Fruit fly (Drosophila melanogaster) whole organism, embryonic: ENCODE data around the gene PGAP1.
A peak's percentile ranks its signal among the peaks of the same experiment; 100 is the strongest.

ENCODE experiments used
- Aef1 ChIP-seq: fragments of 200-800 bp; sonication (Bioruptor generic); IDR thresholded peaks from 3 replicates; pipeline ENCODE4 v1.3.6; 2022; ENCODE audit warnings: missing biosample characterization, missing genetic modification characterization
- B-H1 ChIP-seq: fragments of 200-800 bp; sonication (Bioruptor generic); IDR thresholded peaks from 3 replicates; pipeline ENCODE4 v1.3.6; 2022; ENCODE audit warnings: missing biosample characterization, missing genetic modification characterization
- Bdp1 ChIP-seq: fragments of 200-800 bp; sonication (Bioruptor generic); optimal IDR thresholded peaks from 3 replicates; lab custom pipeline; 2016; ENCODE audit warnings: missing biosample characterization, missing genetic modification characterization
- Bteb2 ChIP-seq: fragments of 200-800 bp; sonication (Bioruptor generic); optimal IDR thresholded peaks from 2 replicates; lab custom pipeline; 2016; ENCODE audit warnings: missing biosample characterization, missing genetic modification characterization
- CG10543 ChIP-seq: fragments of 200-800 bp; sonication (Bioruptor generic); optimal IDR thresholded peaks from 3 replicates; lab custom pipeline; 2017; ENCODE audit warnings: missing biosample characterization, mild to moderate bottlenecking, missing genetic modification characterization, moderate library complexity
- CG11456 ChIP-seq: fragments of 200-800 bp; sonication (Bioruptor generic); IDR thresholded peaks from 3 replicates; pipeline ENCODE4 v1.3.6; 2022; ENCODE audit warnings: missing biosample characterization, missing genetic modification characterization
- CG12391 ChIP-seq: fragments of 200-800 bp; sonication (Bioruptor generic); optimal IDR thresholded peaks from 3 replicates; lab custom pipeline; 2018; ENCODE audit warnings: missing biosample characterization, mild to moderate bottlenecking, missing genetic modification characterization, moderate library complexity
- CG12659 ChIP-seq: fragments of 200-800 bp; sonication (Bioruptor generic); optimal IDR thresholded peaks from 3 replicates; lab custom pipeline; 2017; ENCODE audit warnings: mild to moderate bottlenecking, missing biosample characterization, missing genetic modification reagents, missing genetic modification characterization
- CG15011 ChIP-seq: fragments of 200-800 bp; sonication (Bioruptor generic); optimal IDR thresholded peaks from 3 replicates; lab custom pipeline; 2018; ENCODE audit warnings: missing biosample characterization, mild to moderate bottlenecking, missing genetic modification characterization
- CG15073 ChIP-seq: fragments of 200-800 bp; sonication (Bioruptor generic); optimal IDR thresholded peaks from 2 replicates; lab custom pipeline; 2016; ENCODE audit warnings: missing biosample characterization, missing genetic modification characterization
- CG15514 ChIP-seq: fragments of 200-800 bp; sonication (Bioruptor generic); optimal IDR thresholded peaks from 3 replicates; lab custom pipeline; 2017; ENCODE audit warnings: missing biosample characterization, missing genetic modification characterization, mild to moderate bottlenecking, moderate library complexity, missing genetic modification reagents
- CG17912 ChIP-seq: fragments of 200-800 bp; sonication (Bioruptor generic); optimal IDR thresholded peaks from 2 replicates; lab custom pipeline; 2018; ENCODE audit warnings: missing biosample characterization, mild to moderate bottlenecking, missing genetic modification characterization
- CG18599 ChIP-seq: fragments of 200-800 bp; sonication (Bioruptor generic); optimal IDR thresholded peaks from 3 replicates; lab custom pipeline; 2017; ENCODE audit warnings: missing biosample characterization, missing genetic modification characterization, mild to moderate bottlenecking, moderate library complexity, missing genetic modification reagents
- CG18619 ChIP-seq: fragments of 200-800 bp; sonication (Bioruptor generic); optimal IDR thresholded peaks from 3 replicates; lab custom pipeline; 2017; ENCODE audit warnings: missing biosample characterization, mild to moderate bottlenecking, missing genetic modification characterization
- CG2875 ChIP-seq: fragments of 200-800 bp; sonication (Bioruptor generic); optimal IDR thresholded peaks from 2 replicates; lab custom pipeline; 2017; ENCODE audit warnings: missing biosample characterization, mild to moderate bottlenecking, missing genetic modification characterization, missing genetic modification reagents
- CG2889 ChIP-seq: fragments of 200-800 bp; sonication (Bioruptor generic); IDR thresholded peaks from 3 replicates; pipeline ENCODE4 v1.3.6; 2022; ENCODE audit warnings: missing biosample characterization, missing genetic modification characterization
- CG30020 ChIP-seq: fragments of 200-800 bp; optimal IDR thresholded peaks from 2 replicates; lab custom pipeline; 2019; ENCODE audit warnings: missing biosample characterization, mild to moderate bottlenecking, missing genetic modification characterization, moderate library complexity
- CG31365 ChIP-seq: fragments of 200-800 bp; sonication (Bioruptor generic); optimal IDR thresholded peaks from 2 replicates; lab custom pipeline; 2018; ENCODE audit warnings: missing biosample characterization, mild to moderate bottlenecking, missing genetic modification characterization
- CG3726 ChIP-seq: fragments of 200-800 bp; sonication (Bioruptor generic); IDR thresholded peaks from 3 replicates; pipeline ENCODE4, ENCODE4 v1.3.6; 2022; ENCODE audit warnings: missing biosample characterization, missing genetic modification characterization
- CG3847 ChIP-seq: fragments of 200-800 bp; sonication (Bioruptor generic); IDR thresholded peaks from 2 replicates; pipeline ENCODE4 v1.3.6; 2022; ENCODE audit warnings: missing biosample characterization, missing genetic modification characterization
- CG4282 ChIP-seq: fragments of 200-800 bp; sonication (Bioruptor generic); optimal IDR thresholded peaks from 2 replicates; lab custom pipeline; 2016; ENCODE audit warnings: missing biosample characterization, missing genetic modification characterization
- CG4360 ChIP-seq: fragments of 200-800 bp; sonication (Bioruptor generic); IDR thresholded peaks from 2 replicates; pipeline ENCODE4 v1.3.6; 2022; ENCODE audit warnings: missing biosample characterization, missing genetic modification characterization
- CG5245 ChIP-seq: fragments of 200-800 bp; sonication (Bioruptor generic); optimal IDR thresholded peaks from 3 replicates; lab custom pipeline; 2016; ENCODE audit warnings: missing biosample characterization, missing genetic modification characterization
- CG6254 ChIP-seq: fragments of 200-800 bp; sonication (Bioruptor generic); optimal IDR thresholded peaks from 3 replicates; lab custom pipeline; 2017; ENCODE audit warnings: mild to moderate bottlenecking, missing biosample characterization, missing genetic modification reagents, missing genetic modification characterization
- CG6689 ChIP-seq: fragments of 200-800 bp; sonication (Bioruptor generic); IDR thresholded peaks from 2 replicates; pipeline ENCODE4 v1.3.6; 2022; ENCODE audit warnings: missing biosample characterization, missing genetic modification characterization
- CG7556 ChIP-seq: fragments of 200-800 bp; sonication (Bioruptor generic); optimal IDR thresholded peaks from 2 replicates; lab custom pipeline; 2017; ENCODE audit warnings: missing biosample characterization, mild to moderate bottlenecking, missing genetic modification characterization
- CG8944 ChIP-seq: fragments of 200-800 bp; sonication (Bioruptor generic); optimal IDR thresholded peaks from 3 replicates; lab custom pipeline; 2016; ENCODE audit warnings: missing biosample characterization, missing genetic modification characterization
- CG9817 ChIP-seq: fragments of 200-800 bp; sonication (Bioruptor generic); optimal IDR thresholded peaks from 2 replicates; lab custom pipeline; 2018; ENCODE audit warnings: missing biosample characterization, mild to moderate bottlenecking, missing genetic modification characterization, moderate library complexity
- CG9932 ChIP-seq: fragments of 200-800 bp; sonication (Bioruptor generic); IDR thresholded peaks from 2 replicates; pipeline ENCODE4 v1.3.6; 2022; ENCODE audit warnings: missing biosample characterization, missing genetic modification characterization
- D19A ChIP-seq: fragments of 200-800 bp; optimal IDR thresholded peaks from 3 replicates; lab custom pipeline; 2019; ENCODE audit warnings: missing biosample characterization, mild to moderate bottlenecking, missing genetic modification characterization, moderate library complexity
- Dbx ChIP-seq: fragments of 200-800 bp; sonication (Bioruptor generic); IDR thresholded peaks from 3 replicates; pipeline ENCODE4 v1.3.6; 2022; ENCODE audit warnings: missing biosample characterization, missing genetic modification characterization
- Dip3 ChIP-seq: fragments of 200-800 bp; sonication (Bioruptor generic); optimal IDR thresholded peaks from 3 replicates; lab custom pipeline; 2016; ENCODE audit warnings: missing biosample characterization, missing genetic modification characterization
- Doc3 ChIP-seq: fragments of 200-800 bp; sonication (Bioruptor generic); IDR thresholded peaks from 3 replicates; pipeline ENCODE4 v1.3.6; 2022; ENCODE audit warnings: missing biosample characterization, missing genetic modification characterization; ENCODE audit not compliant: partially characterized antibody
- E2f2 ChIP-seq: fragments of 200-800 bp; sonication (Bioruptor generic); IDR thresholded peaks from 2 replicates; pipeline ENCODE4 v1.3.6; 2022; ENCODE audit warnings: missing biosample characterization, missing genetic modification characterization
- Ets97D ChIP-seq: fragments of 200-800 bp; sonication (Bioruptor generic); optimal IDR thresholded peaks from 3 replicates; lab custom pipeline; 2016; ENCODE audit warnings: missing biosample characterization, missing genetic modification characterization
- Fer1 ChIP-seq: fragments of 200-800 bp; sonication (Bioruptor generic); optimal IDR thresholded peaks from 2 replicates; lab custom pipeline; 2017; ENCODE audit warnings: missing biosample characterization, mild to moderate bottlenecking, missing genetic modification characterization
- Med ChIP-seq: fragments of 200-800 bp; sonication (Bioruptor generic); peaks from one replicate; lab custom pipeline; 2016; ENCODE audit warnings: missing biosample characterization, missing genetic modification characterization, mild to moderate bottlenecking, inconsistent platforms, moderate library complexity
- Meics ChIP-seq: fragments of 200-800 bp; sonication (Bioruptor generic); optimal IDR thresholded peaks from 2 replicates; lab custom pipeline; 2017; ENCODE audit warnings: missing biosample characterization, mild to moderate bottlenecking, missing genetic modification characterization
- Sox102F ChIP-seq: fragments of 200-800 bp; sonication (Bioruptor generic); optimal IDR thresholded peaks from 2 replicates; lab custom pipeline; 2018; ENCODE audit warnings: missing biosample characterization, mild to moderate bottlenecking, missing genetic modification characterization, moderate library complexity
- az2 ChIP-seq: fragments of 200-800 bp; sonication (Bioruptor generic); optimal IDR thresholded peaks from 3 replicates; lab custom pipeline; 2016; ENCODE audit warnings: missing biosample characterization, missing genetic modification characterization
- bab2 ChIP-seq: fragments of 200-800 bp; sonication (Bioruptor generic); optimal IDR thresholded peaks from 2 replicates; lab custom pipeline; 2016; ENCODE audit warnings: missing biosample characterization, missing genetic modification characterization
- chinmo ChIP-seq: fragments of 200-800 bp; sonication (Bioruptor generic); IDR thresholded peaks from 4 replicates; pipeline ENCODE4 v1.3.6; 2022; ENCODE audit warnings: missing biosample characterization, missing genetic modification characterization; ENCODE audit not compliant: partially characterized antibody
- crp ChIP-seq, 2 experiments: fragments of 200-800 bp; sonication (Bioruptor generic); optimal IDR thresholded peaks; 2 replicates in 1 of 2; 3 replicates in 1 of 2; lab custom pipeline; 2017; ENCODE audit warnings: missing biosample characterization in 2 of 2, missing genetic modification characterization in 2 of 2, mild to moderate bottlenecking in 1 of 2, moderate library complexity in 1 of 2
- ftz-f1 ChIP-seq: fragments of 200-800 bp; sonication (Bioruptor generic); optimal IDR thresholded peaks from 2 replicates; lab custom pipeline; 2016; ENCODE audit warnings: missing biosample characterization, missing genetic modification characterization
- her ChIP-seq: fragments of 200-800 bp; sonication (Bioruptor generic); optimal IDR thresholded peaks from 2 replicates; lab custom pipeline; 2016; ENCODE audit warnings: missing biosample characterization, missing genetic modification characterization
- jigr1 ChIP-seq: fragments of 200-800 bp; sonication (Bioruptor generic); IDR thresholded peaks from 3 replicates; pipeline ENCODE4 v1.3.6; 2022; ENCODE audit warnings: missing biosample characterization, missing genetic modification characterization
- lbe ChIP-seq: fragments of 200-800 bp; sonication (Bioruptor generic); optimal IDR thresholded peaks from 2 replicates; lab custom pipeline; 2016; ENCODE audit warnings: missing biosample characterization, mild to moderate bottlenecking, missing genetic modification characterization
- onecut ChIP-seq: fragments of 200-800 bp; sonication (Bioruptor generic); IDR thresholded peaks from 2 replicates; pipeline ENCODE4 v1.3.6; 2022; ENCODE audit warnings: missing biosample characterization, missing genetic modification characterization
- phol ChIP-seq: fragments of 200-800 bp; sonication (Bioruptor generic); optimal IDR thresholded peaks from 3 replicates; lab custom pipeline; 2018; ENCODE audit warnings: missing biosample characterization, mild to moderate bottlenecking, missing genetic modification characterization, moderate library complexity
- pros ChIP-seq: fragments of 200-800 bp; sonication (Bioruptor generic); optimal IDR thresholded peaks from 3 replicates; lab custom pipeline; 2019; ENCODE audit warnings: missing biosample characterization, mild to moderate bottlenecking, missing genetic modification characterization, moderate library complexity
- sens ChIP-seq: fragments of 200-800 bp; sonication (Bioruptor generic); peaks from one replicate; lab custom pipeline; 2016; ENCODE audit warnings: missing biosample characterization, missing genetic modification characterization
- sens-2 ChIP-seq: fragments of 200-800 bp; sonication (Bioruptor generic); IDR thresholded peaks from 2 replicates; pipeline ENCODE4 v1.3.6; 2022; ENCODE audit warnings: missing biosample characterization, missing genetic modification characterization
- ttk ChIP-seq: fragments of 200-800 bp; sonication (Bioruptor generic); IDR thresholded peaks from 2 replicates; pipeline ENCODE4 v2.1.2; 2022; ENCODE audit warnings: missing biosample characterization, missing genetic modification characterization

The PGAP1 gene

dm6 chrX:5665902-5666301 is 23.4 kb downstream of the PGAP1 start, which contains the start of the genes Sirt4 and CG4119 (continued):
- TF ChIP-seq B-H1 (no peak), E2f2 (GFP tag; lab: Robert Waterston, UW) (peak; percentile 54), Med (GFP tag; lab: Kevin White, UChicago) (peak; percentile 85), CG15011 (GFP tag; lab: Kevin White, UChicago) (no peak), sens-2 (GFP tag; lab: Robert Waterston, UW) (no peak), chinmo (GFP tag; lab: Robert Waterston, UW) (peak; percentile 91; the same call in 3 of the 4 replicates), crp (GFP tag; optimal IDR thresholded peaks at IDR 0.05; lab: Kevin White, UChicago) (peak in 1 of 2 experiments; percentile 44), CG12659 (GFP tag; lab: Kevin White, UChicago) (peak; percentile 83), onecut (GFP tag; lab: Robert Waterston, UW) (peak; percentile 81), Sox102F (no peak), CG2875 (GFP tag; lab: Kevin White, UChicago) (no peak), Bdp1 (GFP tag; lab: Kevin White, UChicago) (no peak), CG9817 (tag; lab: Kevin White, UChicago) (no peak), CG2889 (GFP tag; lab: Robert Waterston, UW) (no peak), ftz-f1 (GFP tag; lab: Kevin White, UChicago) (no peak), CG18619 (no peak), az2 (GFP tag; lab: Kevin White, UChicago) (no peak), CG4282 (GFP tag; lab: Kevin White, UChicago) (no peak), CG31365 (tag; lab: Kevin White, UChicago) (no peak), CG15073 (GFP tag; lab: Kevin White, UChicago) (no peak), CG12391 (tag; lab: Kevin White, UChicago) (peak; percentile 40), CG5245 (no peak), bab2 (GFP tag; lab: Kevin White, UChicago) (no peak), CG8944 (GFP tag; lab: Kevin White, UChicago) (no peak), Bteb2 (GFP tag; lab: Kevin White, UChicago) (no peak), CG4360 (GFP tag; lab: Robert Waterston, UW) (no peak), sens (no peak), Meics (no peak), phol (peak; percentile 52), CG6254 (no peak), lbe (GFP tag; lab: Kevin White, UChicago) (no peak), CG15514 (GFP tag; lab: Kevin White, UChicago) (peak; percentile 95), CG9932 (peak; percentile 77), CG3847 (GFP tag; lab: Robert Waterston, UW) (peak; percentile 48), CG7556 (GFP tag; lab: Kevin White, UChicago) (no peak), jigr1 (no peak), CG6689 (GFP tag; lab: Robert Waterston, UW) (no peak), her (GFP tag; lab: Kevin White, UChicago) (peak; percentile 41), Doc3 (GFP tag; lab: Robert Waterston, UW) (peak; percentile 90), Aef1 (no peak)

- TF ChIP-seq ttk (no peak), Dip3 (GFP tag; lab: Kevin White, UChicago) (no peak), Ets97D (GFP tag; lab: Kevin White, UChicago) (peak; percentile 73), B-H1 (no peak), CG3726 (GFP tag; lab: Robert Waterston, UW) (no peak), CG11456 (GFP tag; lab: Robert Waterston, UW) (0 out of 3 replicates have a peak, but pooled peaks have one; percentile 8), CG30020 (tag; lab: Kevin White, UChicago) (no peak), Dbx (GFP tag; lab: Robert Waterston, UW) (no peak), D19A (no peak), CG18599 (GFP tag; lab: Kevin White, UChicago) (peak; percentile 76), pros (no peak), Fer1 (GFP tag; lab: Kevin White, UChicago) (peak; percentile 82), CG17912 (GFP tag; lab: Kevin White, UChicago) (no peak), CG10543 (peak; percentile 67)
Observed at dm6 chrX:5664222-5664621, 25.1 kb downstream of the PGAP1 start.
